Worm (Caenorhabditis elegans) whole organism, L4 larva: ENCODE results near the gene ttr-32.

ENCODE experiments used
- D1046.2 ChIP-seq: fragments of 200-800 bp; sonication (Bioruptor generic); IDR thresholded peaks from 2 replicates; pipeline ENCODE4 v1.3.6; 2022; ENCODE audit warnings: missing genetic modification characterization, missing compliant biosample characterization
- F10B5.3 ChIP-seq: sonication (generic microtip); optimal IDR thresholded peaks from 2 replicates; lab custom pipeline; 2016; ENCODE audit warnings: mild to moderate bottlenecking, missing genetic modification characterization, missing compliant biosample characterization
- T20F7.1 ChIP-seq: fragments of 200-800 bp; sonication (Bioruptor generic); optimal IDR thresholded peaks from 2 replicates; lab custom pipeline; 2018; ENCODE audit warnings: mild to moderate bottlenecking, missing genetic modification characterization, missing compliant biosample characterization
- Y48G9A.11 ChIP-seq: fragments of 200-800 bp; sonication (Bioruptor generic); IDR thresholded peaks from 2 replicates; pipeline ENCODE4 v1.3.6; 2022; ENCODE audit warnings: missing genetic modification reagents, missing genetic modification characterization, missing compliant biosample characterization
- Y5F2A.4 ChIP-seq: fragments of 200-800 bp; sonication (Bioruptor generic); optimal IDR thresholded peaks from 2 replicates; lab custom pipeline; 2018; ENCODE audit warnings: mild to moderate bottlenecking, missing genetic modification characterization, missing compliant biosample characterization
- ZK337.2 ChIP-seq: fragments of 200-800 bp; sonication (Bioruptor generic); IDR thresholded peaks from 2 replicates; pipeline ENCODE4 v1.3.6; 2022; ENCODE audit warnings: missing genetic modification reagents, missing genetic modification characterization, missing compliant biosample characterization
- ZK546.5 ChIP-seq, 2 experiments: sonication (generic microtip); optimal IDR thresholded peaks; 2 replicates each; lab custom pipeline; 2017; ENCODE audit warnings: missing biosample characterization in 2 of 2, missing genetic modification characterization in 2 of 2
- aly-2 ChIP-seq: sonication (generic microtip); optimal IDR thresholded peaks from 2 replicates; lab custom pipeline; 2018; ENCODE audit warnings: missing biosample characterization, missing genetic modification characterization
- arid-1 ChIP-seq: fragments of 200-800 bp; sonication (Bioruptor generic); conservative IDR thresholded peaks from 2 replicates; pipeline ENCODE4 v1.3.6; 2022; ENCODE audit warnings: missing genetic modification reagents, missing genetic modification characterization, missing compliant biosample characterization
- ceh-20 ChIP-seq: fragments of 200-800 bp; sonication (Bioruptor generic); IDR thresholded peaks from 2 replicates; pipeline ENCODE4 v1.3.6; 2022; ENCODE audit warnings: missing genetic modification reagents, missing genetic modification characterization, missing compliant biosample characterization
- cey-2 ChIP-seq: sonication (generic microtip); optimal IDR thresholded peaks from 3 replicates; lab custom pipeline; 2017; ENCODE audit warnings: missing genetic modification characterization, mild to moderate bottlenecking, missing compliant biosample characterization, antibody characterized with exemption, borderline replicate concordance; ENCODE audit not compliant: insufficient read depth
- daf-12 ChIP-seq: fragments of 150-350 bp; optimal IDR thresholded peaks from 2 replicates; lab custom pipeline; 2014; ENCODE audit warnings: missing biosample characterization, missing genetic modification reagents, missing genetic modification characterization
- daf-16 ChIP-seq, 3 experiments: sonication (generic microtip); optimal IDR thresholded peaks; 2 replicates each; lab custom pipeline; 2016 to 2017; ENCODE audit warnings: missing genetic modification characterization in 3 of 3, missing genetic modification reagents in 3 of 3, mild to moderate bottlenecking in 2 of 3, missing compliant biosample characterization in 2 of 3, missing biosample characterization in 1 of 3, moderate library complexity in 1 of 3
- daf-19 ChIP-seq: fragments of 200-800 bp; sonication (Bioruptor generic); conservative IDR thresholded peaks from 2 replicates; pipeline ENCODE4 v1.3.6; 2022; ENCODE audit warnings: missing genetic modification characterization, missing compliant biosample characterization
- dmd-9 ChIP-seq: fragments of 200-800 bp; sonication (Bioruptor generic); IDR thresholded peaks from 2 replicates; pipeline ENCODE4 v1.3.6; 2022; ENCODE audit warnings: missing genetic modification reagents, missing genetic modification characterization, missing compliant biosample characterization
- dpl-1 ChIP-seq: fragments of 150-350 bp; optimal IDR thresholded peaks from 2 replicates; lab custom pipeline; 2014; ENCODE audit warnings: missing biosample characterization, missing genetic modification reagents, missing genetic modification characterization
- gei-8 ChIP-seq: fragments of 200-800 bp; sonication (Bioruptor generic); optimal IDR thresholded peaks from 2 replicates; lab custom pipeline; 2018; ENCODE audit warnings: mild to moderate bottlenecking, missing genetic modification characterization, missing compliant biosample characterization
- hif-1 ChIP-seq, 2 experiments: sonication (generic microtip); optimal IDR thresholded peaks; 2 replicates each; lab custom pipeline; 2016 to 2017; ENCODE audit warnings: missing compliant biosample characterization in 2 of 2, missing genetic modification characterization in 2 of 2, missing genetic modification reagents in 2 of 2, missing genotype in 2 of 2, mild to moderate bottlenecking in 1 of 2
- hlh-11 ChIP-seq: fragments of 200-800 bp; sonication (Bioruptor generic); optimal IDR thresholded peaks from 2 replicates; lab custom pipeline; 2018; ENCODE audit warnings: mild to moderate bottlenecking, missing genetic modification characterization, missing compliant biosample characterization
- hlh-30 ChIP-seq: sonication (generic microtip); optimal IDR thresholded peaks from 2 replicates; lab custom pipeline; 2017; ENCODE audit warnings: antibody characterized with exemption, mild to moderate bottlenecking, missing genetic modification characterization, missing compliant biosample characterization; ENCODE audit not compliant: insufficient read depth
- hmg-1.1 ChIP-seq: fragments of 200-800 bp; sonication (Bioruptor generic); IDR thresholded peaks from 2 replicates; pipeline ENCODE4 v1.3.6; 2022; ENCODE audit warnings: missing genetic modification reagents, missing genetic modification characterization, missing compliant biosample characterization
- lim-7 ChIP-seq: fragments of 200-800 bp; sonication (Bioruptor generic); IDR thresholded peaks from 2 replicates; pipeline ENCODE4 v1.3.6; 2022; ENCODE audit warnings: missing genetic modification characterization, missing compliant biosample characterization
- lin-1 ChIP-seq: fragments of 200-800 bp; sonication (Bioruptor generic); IDR thresholded peaks from 2 replicates; pipeline ENCODE4 v1.3.6; 2022; ENCODE audit warnings: missing genetic modification reagents, missing genetic modification characterization, missing compliant biosample characterization
- lin-29 ChIP-seq: fragments of 200-800 bp; sonication (Bioruptor generic); IDR thresholded peaks from 2 replicates; pipeline ENCODE4 v1.3.6; 2022; ENCODE audit warnings: missing genetic modification reagents, missing genetic modification characterization, missing compliant biosample characterization
- lsy-2 ChIP-seq, 2 experiments: fragments of 150-350 bp in 1 of 2; sonication (generic microtip) in 1 of 2; optimal IDR thresholded peaks; 2 replicates each; lab custom pipeline; 2014 to 2017; ENCODE audit warnings: missing biosample characterization in 2 of 2, missing genetic modification characterization in 2 of 2
- madf-9 ChIP-seq: fragments of 200-800 bp; sonication (Bioruptor generic); conservative IDR thresholded peaks from 2 replicates; pipeline ENCODE4 v1.3.6; 2022; ENCODE audit warnings: missing genetic modification reagents, missing genetic modification characterization, missing compliant biosample characterization
- mdl-1 ChIP-seq, 2 experiments: fragments of 150-350 bp in 1 of 2; sonication (generic microtip) in 1 of 2; optimal IDR thresholded peaks; 2 replicates each; lab custom pipeline; 2014 to 2017; ENCODE audit warnings: missing biosample characterization in 2 of 2, missing genetic modification characterization in 2 of 2
- mdt-29 ChIP-seq: fragments of 200-800 bp; sonication (Bioruptor generic); IDR thresholded peaks from 2 replicates; pipeline ENCODE4 v1.3.6; 2022; ENCODE audit warnings: missing genetic modification reagents, missing genetic modification characterization, missing compliant biosample characterization
- mes-2 ChIP-seq: sonication (generic microtip); optimal IDR thresholded peaks from 2 replicates; lab custom pipeline; 2016; ENCODE audit warnings: missing genotype, mild to moderate bottlenecking, missing genetic modification characterization, missing compliant biosample characterization; ENCODE audit not compliant: poor library complexity, severe bottlenecking
- mxl-2 ChIP-seq: fragments of 200-800 bp; sonication (Bioruptor generic); conservative IDR thresholded peaks from 2 replicates; pipeline ENCODE4 v1.3.6; 2022; ENCODE audit warnings: missing genetic modification reagents, missing genetic modification characterization, missing compliant biosample characterization
- mxl-3 ChIP-seq: fragments of 200-800 bp; sonication (Bioruptor generic); optimal IDR thresholded peaks from 2 replicates; lab custom pipeline; 2018; ENCODE audit warnings: mild to moderate bottlenecking, missing genetic modification characterization, missing compliant biosample characterization
- nhr-102 ChIP-seq: sonication (generic microtip); optimal IDR thresholded peaks from 2 replicates; lab custom pipeline; 2016; ENCODE audit warnings: mild to moderate bottlenecking, missing genetic modification characterization, moderate library complexity, missing compliant biosample characterization
- nhr-41 ChIP-seq: fragments of 200-800 bp; sonication (Bioruptor generic); IDR thresholded peaks from 2 replicates; pipeline ENCODE4 v1.3.6; 2022; ENCODE audit warnings: missing genetic modification reagents, missing genetic modification characterization, missing compliant biosample characterization
- nhr-6 ChIP-seq: fragments of 150-350 bp; optimal IDR thresholded peaks from 2 replicates; lab custom pipeline; 2014; ENCODE audit warnings: missing biosample characterization, missing genetic modification characterization
- nhr-77 ChIP-seq: fragments of 150-350 bp; optimal IDR thresholded peaks from 2 replicates; lab custom pipeline; 2014; ENCODE audit warnings: missing biosample characterization, missing genetic modification characterization
- pha-4 ChIP-seq, 2 experiments: fragments of 150-350 bp in 1 of 2; fragments of 200-800 bp in 1 of 2; sonication (Bioruptor generic) in 1 of 2; IDR thresholded peaks in 1 of 2; optimal IDR thresholded peaks in 1 of 2; 2 replicates each; pipeline versions ENCODE4 v1.3.6 to Lab custom; 2014 to 2022; ENCODE audit warnings: missing genetic modification characterization in 2 of 2, missing genetic modification reagents in 2 of 2, missing biosample characterization in 1 of 2, missing compliant biosample characterization in 1 of 2
- pqm-1 ChIP-seq: sonication (generic microtip); optimal IDR thresholded peaks from 2 replicates; lab custom pipeline; 2017; ENCODE audit warnings: missing biosample characterization, missing genetic modification characterization
- rbr-2 ChIP-seq: sonication (generic microtip); optimal IDR thresholded peaks from 2 replicates; lab custom pipeline; 2016; ENCODE audit warnings: missing genotype, missing genetic modification characterization, missing compliant biosample characterization
- saeg-2 ChIP-seq: fragments of 200-800 bp; sonication (Bioruptor generic); IDR thresholded peaks from 2 replicates; pipeline ENCODE4 v1.3.6; 2022; ENCODE audit warnings: missing genetic modification reagents, missing genetic modification characterization, missing compliant biosample characterization
- skn-1 ChIP-seq: fragments of 150-350 bp; optimal IDR thresholded peaks from 2 replicates; lab custom pipeline; 2014; ENCODE audit warnings: missing biosample characterization, missing genetic modification characterization
- tag-97 ChIP-seq: fragments of 200-800 bp; sonication (Bioruptor generic); IDR thresholded peaks from 2 replicates; pipeline ENCODE4 v1.3.6; 2022; ENCODE audit warnings: missing genetic modification characterization, missing compliant biosample characterization
- unc-62 ChIP-seq, 3 experiments: fragments of 150-350 bp in 1 of 3; sonication (generic microtip); optimal IDR thresholded peaks in 2 of 3; peaks in 1 of 3; 1 replicate in 1 of 3; 2 replicates in 2 of 3; lab custom pipeline; 2014 to 2017; ENCODE audit warnings: missing biosample characterization in 3 of 3, missing genetic modification characterization in 3 of 3, missing genetic modification reagents in 3 of 3, missing genotype in 1 of 3
- zfp-2 ChIP-seq: sonication (generic microtip); optimal IDR thresholded peaks from 2 replicates; lab custom pipeline; 2016; ENCODE audit warnings: mild to moderate bottlenecking, missing genetic modification characterization, missing compliant biosample characterization
- zip-11 ChIP-seq: fragments of 200-800 bp; sonication (Bioruptor generic); IDR thresholded peaks from 2 replicates; pipeline ENCODE4 v1.3.6; 2022; ENCODE audit warnings: missing genetic modification characterization, missing compliant biosample characterization
- zip-2 ChIP-seq: fragments of 150-350 bp; optimal IDR thresholded peaks from 2 replicates; lab custom pipeline; 2014; ENCODE audit warnings: missing biosample characterization, missing genetic modification characterization
- ztf-11 ChIP-seq: fragments of 150-350 bp; optimal IDR thresholded peaks from 2 replicates; lab custom pipeline; 2014; ENCODE audit warnings: missing biosample characterization, missing genetic modification characterization
- ztf-7 ChIP-seq: fragments of 150-350 bp; optimal IDR thresholded peaks from 2 replicates; lab custom pipeline; 2014; ENCODE audit warnings: missing biosample characterization, missing genetic modification characterization

The ttr-32 gene

ce11 chrIII:7570083-7570695, 4.0 kb downstream of the ttr-32 start, which contains the start of gene R13A5.7 (continued):
- no peak for TF ChIP-seq ZK546.5 (tag; optimal IDR thresholded peaks at IDR 0.05; lab: Kevin White, UChicago)
- TF ChIP-seq mdt-29 (GFP tag; lab: Robert Waterston, UW), result 0 out of 2 replicates have a peak, but pooled peaks have one; percentile 35
- TF ChIP-seq hif-1 (tag; optimal IDR thresholded peaks at IDR 0.05; lab: Kevin White, UChicago), result peak in 1 of 2 experiments; percentile 36
- no peak for TF ChIP-seq ztf-7 (tag; lab: Kevin White, UChicago)
- TF ChIP-seq F10B5.3 (tag; lab: Kevin White, UChicago), result peak; percentile 35
- no peak for TF ChIP-seq aly-2 (tag; lab: Kevin White, UChicago)
- no peak; the same call in 1 of the 2 replicates for TF ChIP-seq madf-9 (GFP tag; lab: Robert Waterston, UW)
- TF ChIP-seq nhr-6 (tag; lab: Kevin White, UChicago), result peak; percentile 75
- peak; percentile 27 for TF ChIP-seq pqm-1
- TF ChIP-seq ZK337.2 (GFP tag; lab: Robert Waterston, UW), result no peak
- TF ChIP-seq Y48G9A.11 (GFP tag; lab: Robert Waterston, UW), result no peak
- TF ChIP-seq nhr-77 (tag; lab: Kevin White, UChicago), result peak; percentile 67
- TF ChIP-seq zip-2 (tag; lab: Kevin White, UChicago), result no peak
- peak in 1 of 2 experiments; percentile 23 for TF ChIP-seq daf-16 (GFP tag; optimal IDR thresholded peaks at IDR 0.05; lab: Kevin White, UChicago)
- TF ChIP-seq daf-16 (tag; optimal IDR thresholded peaks at IDR 0.05; lab: Kevin White, UChicago), result peak; percentile 80
- peak; percentile 48 for TF ChIP-seq dpl-1
- no peak for TF ChIP-seq dmd-9 (GFP tag; lab: Robert Waterston, UW)
- peak; percentile 69 for TF ChIP-seq mes-2 (tag; lab: Kevin White, UChicago)
- TF ChIP-seq tag-97 (GFP tag; lab: Robert Waterston, UW), result no peak
- TF ChIP-seq ceh-20 (GFP tag; lab: Robert Waterston, UW), result no peak; the same call in 1 of the 2 replicates
- TF ChIP-seq cey-2 (tag; lab: Kevin White, UChicago), result no peak
- peak; percentile 95 to 96 for TF ChIP-seq mdl-1 (tag; optimal IDR thresholded peaks at IDR 0.05; lab: Kevin White, UChicago)
- TF ChIP-seq hlh-11 (tag; lab: Kevin White, UChicago), result peak; percentile 93
- no peak for TF ChIP-seq ztf-11
- peak; percentile 68 for TF ChIP-seq nhr-102
- TF ChIP-seq mxl-3 (GFP tag; lab: Kevin White, UChicago), result peak; percentile 95
- no peak for TF ChIP-seq daf-19 (GFP tag; lab: Robert Waterston, UW)
- TF ChIP-seq T20F7.1 (GFP tag; lab: Kevin White, UChicago), result peak; percentile 63
- peak in 1 of 2 experiments; percentile 97 for TF ChIP-seq unc-62 (GFP tag; optimal IDR thresholded peaks at IDR 0.05 in 1 of 2; lab: Kevin White, UChicago)
- TF ChIP-seq unc-62 (tag; optimal IDR thresholded peaks at IDR 0.05; lab: Kevin White, UChicago), result no peak
- TF ChIP-seq D1046.2 (GFP tag; lab: Robert Waterston, UW), result no peak
- no peak for TF ChIP-seq zip-11 (GFP tag; lab: Robert Waterston, UW)
- TF ChIP-seq saeg-2 (GFP tag; lab: Robert Waterston, UW), result 0 out of 2 replicates have a peak, but pooled peaks have one; percentile 20
- peak; percentile 89 for TF ChIP-seq hmg-1.1 (GFP tag; lab: Robert Waterston, UW)
- TF ChIP-seq rbr-2 (tag; lab: Kevin White, UChicago), result peak; percentile 89
- TF ChIP-seq lim-7 (GFP tag; lab: Robert Waterston, UW), result no peak
- TF ChIP-seq gei-8 (GFP tag; lab: Kevin White, UChicago), result peak; percentile 48
- TF ChIP-seq daf-12, result no peak
- no peak for TF ChIP-seq zfp-2 (tag; lab: Kevin White, UChicago)
- TF ChIP-seq lin-1 (GFP tag; lab: Robert Waterston, UW), result 0 out of 2 replicates have a peak, but pooled peaks have one; percentile 35
- TF ChIP-seq lsy-2 (tag; optimal IDR thresholded peaks at IDR 0.05; lab: Kevin White, UChicago), result peak; percentile 85 to 86
- TF ChIP-seq Y5F2A.4, result no peak
- TF ChIP-seq mxl-2 (GFP tag; lab: Robert Waterston, UW), result no peak
- TF ChIP-seq hlh-30 (tag; lab: Kevin White, UChicago), result peak; percentile 95
- TF ChIP-seq pha-4 (GFP tag; IDR thresholded peaks at IDR 0.05; lab: Robert Waterston, UW), result no peak
- peak; percentile 39 for TF ChIP-seq pha-4 (tag; optimal IDR thresholded peaks at IDR 0.05; lab: Kevin White, UChicago)
- peak; percentile 75; the same call in 1 of the 2 replicates for TF ChIP-seq arid-1
- TF ChIP-seq lin-29, result no peak
- TF ChIP-seq skn-1 (tag; lab: Kevin White, UChicago), result no peak
- TF ChIP-seq nhr-41 (GFP tag; lab: Robert Waterston, UW), result 0 out of 2 replicates have a peak, but pooled peaks have one; percentile 25
